Worm (Caenorhabditis elegans) whole organism, young adult: Measurements from ENCODE around the gene K09E2.2.

Source experiments
- aptf-3 ChIP-seq: fragments of 200-800 bp; sonication (Bioruptor generic); IDR thresholded peaks from 2 replicates; pipeline ENCODE4 v1.3.6; 2022; ENCODE audit warnings: missing genetic modification characterization, missing compliant biosample characterization
- egl-44 ChIP-seq: fragments of 200-800 bp; sonication (Bioruptor generic); IDR thresholded peaks from 2 replicates; pipeline ENCODE4 v1.3.6; 2022; ENCODE audit warnings: missing genetic modification reagents, missing genetic modification characterization, missing compliant biosample characterization
- let-607 ChIP-seq, 2 experiments: fragments of 200-800 bp in 1 of 2; sonication (Bioruptor generic) in 1 of 2; sonication (generic microtip) in 1 of 2; optimal IDR thresholded peaks; 2 replicates each; lab custom pipeline; 2016 to 2018; ENCODE audit warnings: mild to moderate bottlenecking in 2 of 2, missing compliant biosample characterization in 2 of 2, missing genetic modification characterization in 2 of 2, moderate library complexity in 2 of 2, missing genotype in 1 of 2
- ztf-26 ChIP-seq: sonication (generic microtip); optimal IDR thresholded peaks from 2 replicates; lab custom pipeline; 2017; ENCODE audit warnings: missing genetic modification characterization, missing compliant biosample characterization

- no peak for TF ChIP-seq aptf-3 (GFP tag; lab: Robert Waterston, UW)
- TF ChIP-seq let-607 (tag; optimal IDR thresholded peaks at IDR 0.05; lab: Kevin White, UChicago): no peak
- no peak for TF ChIP-seq ztf-26 (tag; lab: Kevin White, UChicago)
- no peak for TF ChIP-seq egl-44 (GFP tag; lab: Robert Waterston, UW)
Measured at ce11 chrX:8708053-8708452, 35.2 kb downstream of the K09E2.2 start, which contains the start of gene F53A9.3.
